Fruit fly (Drosophila melanogaster) whole organism, wandering third instar larva: ENCODE results near the gene CG15864.
A peak's percentile ranks its signal among the peaks of the same experiment; 100 is the strongest.

Source experiments
- Abd-B ChIP-seq: fragments of >200 bp; optimal IDR thresholded peaks from 2 replicates; lab custom pipeline; 2017; ENCODE audit warnings: missing biosample characterization, missing genetic modification characterization
- CG32264 ChIP-seq: fragments of 200-800 bp; sonication (Bioruptor generic); optimal IDR thresholded peaks from 2 replicates; lab custom pipeline; 2016; ENCODE audit warnings: missing biosample characterization, missing genetic modification characterization
- CG9705 ChIP-seq: fragments of 200-800 bp; sonication (Bioruptor generic); optimal IDR thresholded peaks from 2 replicates; lab custom pipeline; 2018; ENCODE audit warnings: missing biosample characterization, mild to moderate bottlenecking, missing genetic modification characterization
- CrebA ChIP-seq: fragments of 200-800 bp; sonication (Bioruptor generic); optimal IDR thresholded peaks from 2 replicates; lab custom pipeline; 2016; ENCODE audit warnings: missing biosample characterization, mild to moderate bottlenecking, missing genetic modification characterization, borderline replicate concordance
- Dfd ChIP-seq: fragments of >200 bp; optimal IDR thresholded peaks from 2 replicates; lab custom pipeline; 2017; ENCODE audit warnings: missing biosample characterization, missing genetic modification characterization
- GATAd ChIP-seq: sonication (Bioruptor generic); optimal IDR thresholded peaks from 2 replicates; lab custom pipeline; 2016; ENCODE audit warnings: missing biosample characterization, missing genetic modification characterization
- Hnf4 ChIP-seq: fragments of 200-800 bp; sonication (Bioruptor generic); optimal IDR thresholded peaks from 2 replicates; lab custom pipeline; 2016; ENCODE audit warnings: missing biosample characterization, mild to moderate bottlenecking, missing genetic modification characterization
- Hr78 ChIP-seq: fragments of >200 bp; optimal IDR thresholded peaks from 2 replicates; lab custom pipeline; 2017; ENCODE audit warnings: missing biosample characterization, missing genetic modification characterization
- Hr83 ChIP-seq: fragments of 200-300 bp; sonication (Bioruptor generic); optimal IDR thresholded peaks from 2 replicates; lab custom pipeline; 2016; ENCODE audit warnings: missing biosample characterization, mild to moderate bottlenecking, missing genetic modification characterization, moderate library complexity; ENCODE audit not compliant: poor library complexity, severe bottlenecking
- Jra ChIP-seq: sonication (Bioruptor generic); optimal IDR thresholded peaks from 2 replicates; lab custom pipeline; 2016; ENCODE audit warnings: missing biosample characterization, missing genetic modification characterization
- Mio ChIP-seq: sonication (Bioruptor generic); optimal IDR thresholded peaks from 2 replicates; lab custom pipeline; 2016; ENCODE audit warnings: missing biosample characterization, missing genetic modification characterization
- Myc ChIP-seq: fragments of >200 bp; optimal IDR thresholded peaks from 2 replicates; lab custom pipeline; 2017
- N ChIP-seq: fragments of >200 bp; optimal IDR thresholded peaks from 2 replicates; lab custom pipeline; 2018; ENCODE audit warnings: missing biosample characterization, missing external identifiers, missing genetic modification characterization
- OdsH ChIP-seq: fragments of 200-800 bp; sonication (Bioruptor generic); optimal IDR thresholded peaks from 2 replicates; lab custom pipeline; 2016; ENCODE audit warnings: missing biosample characterization, mild to moderate bottlenecking, missing genetic modification characterization
- Rel ChIP-seq, 2 experiments: fragments of 200-800 bp; sonication (Bioruptor generic) in 1 of 2; optimal IDR thresholded peaks; 2 replicates in 1 of 2; 3 replicates in 1 of 2; lab custom pipeline; 2016 to 2019; ENCODE audit warnings: mild to moderate bottlenecking in 2 of 2, missing biosample characterization in 2 of 2, missing genetic modification characterization in 2 of 2, moderate library complexity in 1 of 2
- Sp1 ChIP-seq: fragments of 200-800 bp; sonication (Bioruptor generic); optimal IDR thresholded peaks from 3 replicates; lab custom pipeline; 2019; ENCODE audit warnings: missing biosample characterization, mild to moderate bottlenecking, missing genetic modification characterization, moderate library complexity
- Vsx2 ChIP-seq: fragments of 200-300, 225-300 bp; sonication (Bioruptor generic); optimal IDR thresholded peaks from 2 replicates; lab custom pipeline; 2018; ENCODE audit warnings: missing biosample characterization, missing genetic modification characterization; ENCODE audit not compliant: partially characterized antibody
- brk ChIP-seq: fragments of 200-800 bp; sonication (Bioruptor generic); optimal IDR thresholded peaks from 2 replicates; lab custom pipeline; 2016; ENCODE audit warnings: missing biosample characterization, mild to moderate bottlenecking, missing genetic modification characterization
- dmrt93B ChIP-seq: fragments of 200-800 bp; sonication (Bioruptor generic); optimal IDR thresholded peaks from 2 replicates; lab custom pipeline; 2018; ENCODE audit warnings: missing biosample characterization, mild to moderate bottlenecking, missing genetic modification characterization
- dsf ChIP-seq: sonication (Bioruptor generic); optimal IDR thresholded peaks from 2 replicates; lab custom pipeline; 2016; ENCODE audit warnings: missing biosample characterization, missing genetic modification characterization, borderline replicate concordance
- ey ChIP-seq: fragments of 200-800 bp; sonication (Bioruptor generic); optimal IDR thresholded peaks from 2 replicates; lab custom pipeline; 2016; ENCODE audit warnings: missing biosample characterization, missing genetic modification characterization
- foxo ChIP-seq, 2 experiments: fragments of 200-800 bp; sonication (Bioruptor generic); optimal IDR thresholded peaks; 2 replicates in 1 of 2; 3 replicates in 1 of 2; lab custom pipeline; 2016 to 2017; ENCODE audit warnings: missing biosample characterization in 2 of 2, missing genetic modification characterization in 2 of 2
- fru ChIP-seq: fragments of 200-800 bp; sonication (Bioruptor generic); optimal IDR thresholded peaks from 3 replicates; lab custom pipeline; 2016; ENCODE audit warnings: missing biosample characterization, mild to moderate bottlenecking, missing genetic modification characterization
- h ChIP-seq: fragments of 200-800 bp; sonication (Bioruptor generic); optimal IDR thresholded peaks from 3 replicates; lab custom pipeline; 2016; ENCODE audit warnings: missing biosample characterization, mild to moderate bottlenecking, missing genetic modification characterization
- psq ChIP-seq: fragments of 200-800 bp; sonication (Bioruptor generic); optimal IDR thresholded peaks from 3 replicates; lab custom pipeline; 2017; ENCODE audit warnings: missing biosample characterization, mild to moderate bottlenecking, missing genetic modification characterization, moderate library complexity
- rgr ChIP-seq: fragments of 200-800 bp; sonication (Bioruptor generic); optimal IDR thresholded peaks from 3 replicates; lab custom pipeline; 2016; ENCODE audit warnings: missing biosample characterization, mild to moderate bottlenecking, missing genetic modification characterization
- sage ChIP-seq: fragments of 200-800 bp; sonication (Bioruptor generic); optimal IDR thresholded peaks from 2 replicates; lab custom pipeline; 2016; ENCODE audit warnings: missing biosample characterization, mild to moderate bottlenecking, missing genetic modification characterization
- tai ChIP-seq: sonication (Bioruptor generic); optimal IDR thresholded peaks from 2 replicates; lab custom pipeline; 2016; ENCODE audit warnings: missing biosample characterization, missing genetic modification characterization
- usp ChIP-seq: fragments of >200 bp; optimal IDR thresholded peaks from 2 replicates; lab custom pipeline; 2017; ENCODE audit warnings: missing biosample characterization, missing genetic modification characterization
- woc ChIP-seq: sonication (Bioruptor generic); optimal IDR thresholded peaks from 2 replicates; lab custom pipeline; 2016; ENCODE audit warnings: missing biosample characterization, mild to moderate bottlenecking, missing genetic modification characterization

Gene CG15864

DNA sequence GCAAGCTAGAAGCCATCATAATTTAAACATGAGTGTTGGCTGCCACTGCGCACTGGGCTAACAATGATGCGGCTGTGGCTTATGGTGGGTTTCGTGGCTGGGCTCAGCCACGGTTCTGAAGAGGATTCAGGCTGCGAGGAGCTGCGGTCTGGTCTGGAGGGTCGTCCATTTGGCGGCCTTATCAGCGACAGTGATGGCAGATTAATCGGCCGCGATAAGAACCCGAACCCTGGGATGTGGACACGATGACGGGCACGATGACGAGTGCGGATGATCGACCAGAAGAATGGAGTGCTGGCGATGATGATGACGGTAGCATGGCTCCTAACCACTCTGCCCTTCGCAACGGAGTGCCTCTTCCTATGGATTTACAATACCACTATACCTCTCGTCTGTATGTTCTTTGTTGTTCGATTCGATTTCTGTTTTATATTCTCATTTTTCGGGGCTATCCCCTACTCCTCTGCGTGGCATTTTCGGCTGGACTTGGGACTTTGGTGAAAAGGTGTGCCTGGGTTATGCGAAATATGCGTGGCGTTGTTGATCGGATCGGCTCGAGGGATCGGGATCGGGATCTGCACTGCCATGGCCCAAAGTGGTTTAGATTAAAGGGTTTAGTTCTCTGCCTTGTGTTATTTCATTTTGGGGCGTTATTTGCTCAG is 32.6 kb upstream of the CG15864 start:
- peak; percentile 1 for TF ChIP-seq Hnf4 (GFP tag; lab: Kevin White, UChicago)
- TF ChIP-seq CG32264 (GFP tag; lab: Kevin White, UChicago), result no peak
- TF ChIP-seq Rel (GFP tag; optimal IDR thresholded peaks at IDR 0.05; lab: Kevin White, UChicago), result no peak
- TF ChIP-seq Rel (tag; optimal IDR thresholded peaks at IDR 0.05; lab: Kevin White, UChicago), result peak; percentile 51

dm6 chr3R:8217727-8218126 is 30.5 kb upstream of the CG15864 start, which contains the start of gene CG7800:
Gene CG7800 (plus strand): TSS chr3R:8217957.
- TF ChIP-seq Rel (GFP tag; optimal IDR thresholded peaks at IDR 0.05; lab: Kevin White, UChicago) (no peak), Rel (tag; optimal IDR thresholded peaks at IDR 0.05; lab: Kevin White, UChicago) (no peak), sage (GFP tag; lab: Kevin White, UChicago) (no peak), Mio (no peak), Hr83 (no peak), usp (GFP tag; lab: Kevin White, UChicago) (no peak), Sp1 (GFP tag; lab: Kevin White, UChicago) (no peak), brk (GFP tag; lab: Kevin White, UChicago) (no peak), Hr78 (GFP tag; lab: Kevin White, UChicago) (no peak), Jra (GFP tag; lab: Kevin White, UChicago) (no peak), rgr (GFP tag; lab: Kevin White, UChicago) (no peak), CG9705 (no peak), tai (GFP tag; lab: Kevin White, UChicago) (no peak), Abd-B (GFP tag; lab: Kevin White, UChicago) (no peak), ey (GFP tag; lab: Kevin White, UChicago) (no peak), h (GFP tag; lab: Kevin White, UChicago) (no peak), CrebA (GFP tag; lab: Kevin White, UChicago) (no peak), Myc (no peak), woc (GFP tag; lab: Kevin White, UChicago) (no peak), Hnf4 (GFP tag; lab: Kevin White, UChicago) (no peak)

- no peak for TF ChIP-seq Rel (GFP tag; optimal IDR thresholded peaks at IDR 0.05; lab: Kevin White, UChicago)
- peak; percentile 4 for TF ChIP-seq Rel (tag; optimal IDR thresholded peaks at IDR 0.05; lab: Kevin White, UChicago)
- TF ChIP-seq GATAd (GFP tag; lab: Kevin White, UChicago), result no peak
- no peak for TF ChIP-seq woc (GFP tag; lab: Kevin White, UChicago)
Measured at dm6 chr3R:8219891-8220290, 28.3 kb upstream of the CG15864 start, which contains the start of gene CG18249. Gene CG18249 (plus strand): TSS chr3R:8220146.

- no peak for TF ChIP-seq N (GFP tag; lab: Kevin White, UChicago)
- TF ChIP-seq fru (GFP tag; lab: Kevin White, UChicago), result no peak
- TF ChIP-seq Hnf4 (GFP tag; lab: Kevin White, UChicago), result no peak
- no peak for TF ChIP-seq Sp1 (GFP tag; lab: Kevin White, UChicago)
- TF ChIP-seq Abd-B (GFP tag; lab: Kevin White, UChicago), result no peak
- no peak for TF ChIP-seq OdsH
- TF ChIP-seq Dfd, result no peak
- no peak for TF ChIP-seq Vsx2
- no peak for TF ChIP-seq dmrt93B (GFP tag; lab: Kevin White, UChicago)
- TF ChIP-seq rgr (GFP tag; lab: Kevin White, UChicago), result no peak
- TF ChIP-seq Hr78 (GFP tag; lab: Kevin White, UChicago), result no peak
- no peak for TF ChIP-seq h (GFP tag; lab: Kevin White, UChicago)
- TF ChIP-seq Jra (GFP tag; lab: Kevin White, UChicago), result no peak
- TF ChIP-seq foxo (GFP tag; optimal IDR thresholded peaks at IDR 0.05; lab: Kevin White, UChicago), result no peak
- no peak for TF ChIP-seq psq (GFP tag; lab: Kevin White, UChicago)
- no peak for TF ChIP-seq GATAd (GFP tag; lab: Kevin White, UChicago)
- TF ChIP-seq CrebA (GFP tag; lab: Kevin White, UChicago), result no peak
- no peak for TF ChIP-seq dsf (GFP tag; lab: Kevin White, UChicago)
- TF ChIP-seq Mio, result no peak
Measured at dm6 chr3R:8223074-8223597, 25.1 kb upstream of the CG15864 start.
